Fruit fly (Drosophila melanogaster): ENCODE data around the gene CG42249.

DNA sequence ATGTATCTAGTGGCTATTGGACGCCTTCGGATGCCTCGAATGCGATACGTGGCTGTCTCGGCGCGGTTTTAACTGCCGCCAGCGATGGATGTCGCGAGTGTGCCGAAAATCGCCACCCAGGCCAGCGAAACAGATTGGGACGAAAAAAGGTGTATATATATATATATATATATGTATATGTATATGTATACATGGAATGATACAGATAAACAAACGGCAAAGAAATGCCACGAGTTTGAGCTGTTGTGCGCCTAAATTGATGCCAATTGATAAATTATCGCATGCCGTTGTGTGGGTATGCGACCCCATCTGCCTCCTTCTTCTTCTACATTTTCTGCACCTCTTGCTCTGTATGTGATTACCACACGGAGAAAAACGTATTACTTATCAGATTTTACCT is 36.6 kb upstream of the CG42249 start, which contains the start of gene CG1545:
- no peak for TF ChIP-seq CG11617 (GFP tag; optimal IDR thresholded peaks at IDR 0.05)
- no peak for TF ChIP-seq cic (GFP tag; optimal IDR thresholded peaks at IDR 0.05)
- no peak for TF ChIP-seq Crg-1 (GFP tag; optimal IDR thresholded peaks at IDR 0.05)
- TF ChIP-seq ovo (GFP tag; optimal IDR thresholded peaks at IDR 0.05): no peak
- no peak for TF ChIP-seq CG7045 (GFP tag; optimal IDR thresholded peaks at IDR 0.05)
- no peak for TF ChIP-seq toe (GFP tag; optimal IDR thresholded peaks at IDR 0.05)
- no peak for TF ChIP-seq CG14711 (tag; optimal IDR thresholded peaks at IDR 0.05)
- TF ChIP-seq CG33017 (tag; optimal IDR thresholded peaks at IDR 0.05): no peak
- no peak for TF ChIP-seq Clk (GFP tag; optimal IDR thresholded peaks at IDR 0.05)
- no peak for TF ChIP-seq kay (GFP tag; ENCODE audit: borderline replicate concordance)
- TF ChIP-seq CG1620 (GFP tag; optimal IDR thresholded peaks at IDR 0.05): no peak
- TF ChIP-seq Mnt (GFP tag; optimal IDR thresholded peaks at IDR 0.05): no peak
- no peak for TF ChIP-seq pad (GFP tag; optimal IDR thresholded peaks at IDR 0.05)
